Worm (Caenorhabditis elegans) whole organism, L4 larva: ENCODE results near the gene srsx-11.

ENCODE experiments used
- F10B5.3 ChIP-seq: sonication (generic microtip); optimal IDR thresholded peaks from 2 replicates; lab custom pipeline; 2016; ENCODE audit warnings: mild to moderate bottlenecking, missing genetic modification characterization, missing compliant biosample characterization
- F37D6.2 ChIP-seq: sonication (generic microtip); optimal IDR thresholded peaks from 2 replicates; lab custom pipeline; 2016; ENCODE audit warnings: mild to moderate bottlenecking, missing genetic modification characterization, missing compliant biosample characterization
- Y48G9A.11 ChIP-seq: fragments of 200-800 bp; sonication (Bioruptor generic); IDR thresholded peaks from 2 replicates; pipeline ENCODE4 v1.3.6; 2022; ENCODE audit warnings: missing genetic modification reagents, missing genetic modification characterization, missing compliant biosample characterization
- Y75B8A.6 ChIP-seq: fragments of 200-800 bp; sonication (Bioruptor generic); IDR thresholded peaks from 2 replicates; pipeline ENCODE4 v1.3.6; 2022; ENCODE audit warnings: missing genetic modification reagents, missing genetic modification characterization, missing compliant biosample characterization
- ZK337.2 ChIP-seq: fragments of 200-800 bp; sonication (Bioruptor generic); IDR thresholded peaks from 2 replicates; pipeline ENCODE4 v1.3.6; 2022; ENCODE audit warnings: missing genetic modification reagents, missing genetic modification characterization, missing compliant biosample characterization
- arid-1 ChIP-seq: fragments of 200-800 bp; sonication (Bioruptor generic); conservative IDR thresholded peaks from 2 replicates; pipeline ENCODE4 v1.3.6; 2022; ENCODE audit warnings: missing genetic modification reagents, missing genetic modification characterization, missing compliant biosample characterization
- ceh-32 ChIP-seq: sonication (generic microtip); optimal IDR thresholded peaks from 2 replicates; lab custom pipeline; 2016; ENCODE audit warnings: mild to moderate bottlenecking, missing genetic modification characterization, missing compliant biosample characterization; ENCODE audit not compliant: poor library complexity
- ces-1 ChIP-seq: fragments of 150-350 bp; sonication (generic microtip); optimal IDR thresholded peaks from 4 replicates; lab custom pipeline; 2014; ENCODE audit warnings: missing biosample characterization, missing genetic modification reagents, missing genetic modification characterization
- ctbp-1 ChIP-seq: fragments of 200-800 bp; sonication (Bioruptor generic); IDR thresholded peaks from 2 replicates; pipeline ENCODE4 v1.3.6; 2022; ENCODE audit warnings: missing genetic modification reagents, missing genetic modification characterization, missing compliant biosample characterization
- duxl-1 ChIP-seq: sonication (generic microtip); optimal IDR thresholded peaks from 2 replicates; lab custom pipeline; 2016; ENCODE audit warnings: mild to moderate bottlenecking, missing genetic modification characterization, moderate library complexity, missing compliant biosample characterization; ENCODE audit not compliant: poor library complexity
- dve-1 ChIP-seq: sonication (generic microtip); optimal IDR thresholded peaks from 2 replicates; lab custom pipeline; 2017; ENCODE audit warnings: antibody characterized with exemption, mild to moderate bottlenecking, missing genetic modification characterization, missing compliant biosample characterization; ENCODE audit not compliant: insufficient read depth
- egl-27 ChIP-seq: sonication (generic microtip); optimal IDR thresholded peaks from 3 replicates; lab custom pipeline; 2017; ENCODE audit warnings: missing biosample characterization, missing genetic modification reagents, missing genetic modification characterization
- egl-43 ChIP-seq: fragments of 200-800 bp; sonication (Bioruptor generic); IDR thresholded peaks from 2 replicates; pipeline ENCODE4 v1.3.6; 2022; ENCODE audit warnings: missing genetic modification reagents, missing genetic modification characterization, missing compliant biosample characterization
- fos-1 ChIP-seq: fragments of 150-350 bp; optimal IDR thresholded peaks from 2 replicates; lab custom pipeline; 2014; ENCODE audit warnings: missing biosample characterization, missing genetic modification characterization
- hlh-30 ChIP-seq: sonication (generic microtip); optimal IDR thresholded peaks from 2 replicates; lab custom pipeline; 2017; ENCODE audit warnings: antibody characterized with exemption, mild to moderate bottlenecking, missing genetic modification characterization, missing compliant biosample characterization; ENCODE audit not compliant: insufficient read depth
- jun-1 ChIP-seq: fragments of 150-350 bp; optimal IDR thresholded peaks from 2 replicates; lab custom pipeline; 2014; ENCODE audit warnings: missing biosample characterization, missing genetic modification reagents, missing genetic modification characterization
- lin-1 ChIP-seq: fragments of 200-800 bp; sonication (Bioruptor generic); IDR thresholded peaks from 2 replicates; pipeline ENCODE4 v1.3.6; 2022; ENCODE audit warnings: missing genetic modification reagents, missing genetic modification characterization, missing compliant biosample characterization
- lin-15B ChIP-seq: fragments of 150-350 bp; sonication (generic microtip); optimal IDR thresholded peaks from 3 replicates; lab custom pipeline; 2014; ENCODE audit warnings: missing biosample characterization, missing genetic modification characterization
- madf-9 ChIP-seq: fragments of 200-800 bp; sonication (Bioruptor generic); conservative IDR thresholded peaks from 2 replicates; pipeline ENCODE4 v1.3.6; 2022; ENCODE audit warnings: missing genetic modification reagents, missing genetic modification characterization, missing compliant biosample characterization
- mdl-1 ChIP-seq, 2 experiments: fragments of 150-350 bp in 1 of 2; sonication (generic microtip) in 1 of 2; optimal IDR thresholded peaks; 2 replicates each; lab custom pipeline; 2014 to 2017; ENCODE audit warnings: missing biosample characterization in 2 of 2, missing genetic modification characterization in 2 of 2
- mdt-29 ChIP-seq: fragments of 200-800 bp; sonication (Bioruptor generic); IDR thresholded peaks from 2 replicates; pipeline ENCODE4 v1.3.6; 2022; ENCODE audit warnings: missing genetic modification reagents, missing genetic modification characterization, missing compliant biosample characterization
- mxl-3 ChIP-seq: fragments of 200-800 bp; sonication (Bioruptor generic); optimal IDR thresholded peaks from 2 replicates; lab custom pipeline; 2018; ENCODE audit warnings: mild to moderate bottlenecking, missing genetic modification characterization, missing compliant biosample characterization
- nhr-28 ChIP-seq: fragments of 150-350 bp; optimal IDR thresholded peaks from 2 replicates; lab custom pipeline; 2014; ENCODE audit warnings: missing biosample characterization, missing genetic modification characterization
- nhr-42 ChIP-seq: fragments of 200-800 bp; sonication (Bioruptor generic); IDR thresholded peaks from 2 replicates; pipeline ENCODE4 v1.3.6; 2022; ENCODE audit warnings: missing genetic modification characterization, missing compliant biosample characterization
- php-3 ChIP-seq: fragments of 200-800 bp; sonication (Bioruptor generic); IDR thresholded peaks from 2 replicates; pipeline ENCODE4 v1.3.6; 2022; ENCODE audit warnings: missing genetic modification reagents, missing genetic modification characterization, missing compliant biosample characterization
- pqm-1 ChIP-seq: sonication (generic microtip); optimal IDR thresholded peaks from 2 replicates; lab custom pipeline; 2017; ENCODE audit warnings: missing biosample characterization, missing genetic modification characterization
- sdz-12 ChIP-seq: fragments of 200-800 bp; sonication (Bioruptor generic); optimal IDR thresholded peaks from 2 replicates; lab custom pipeline; 2018; ENCODE audit warnings: mild to moderate bottlenecking, missing genetic modification characterization, missing compliant biosample characterization
- skn-1 ChIP-seq: fragments of 150-350 bp; optimal IDR thresholded peaks from 2 replicates; lab custom pipeline; 2014; ENCODE audit warnings: missing biosample characterization, missing genetic modification characterization
- snpc-4 ChIP-seq: fragments of 150-350 bp; optimal IDR thresholded peaks from 2 replicates; lab custom pipeline; 2014; ENCODE audit warnings: missing biosample characterization, missing genetic modification characterization
- tag-97 ChIP-seq: fragments of 200-800 bp; sonication (Bioruptor generic); IDR thresholded peaks from 2 replicates; pipeline ENCODE4 v1.3.6; 2022; ENCODE audit warnings: missing genetic modification characterization, missing compliant biosample characterization
- unc-130 ChIP-seq: sonication (generic microtip); optimal IDR thresholded peaks from 2 replicates; lab custom pipeline; 2016; ENCODE audit warnings: missing genetic modification reagents, missing genetic modification characterization, missing compliant biosample characterization
- unc-62 ChIP-seq, 3 experiments: fragments of 150-350 bp in 1 of 3; sonication (generic microtip); optimal IDR thresholded peaks in 2 of 3; peaks in 1 of 3; 1 replicate in 1 of 3; 2 replicates in 2 of 3; lab custom pipeline; 2014 to 2017; ENCODE audit warnings: missing biosample characterization in 3 of 3, missing genetic modification characterization in 3 of 3, missing genetic modification reagents in 3 of 3, missing genotype in 1 of 3
- zfp-3 ChIP-seq: fragments of 200-800 bp; sonication (Bioruptor generic); conservative IDR thresholded peaks from 2 replicates; pipeline ENCODE4 v1.3.6; 2022; ENCODE audit warnings: missing genetic modification reagents, missing genetic modification characterization, missing compliant biosample characterization
- ztf-7 ChIP-seq: fragments of 150-350 bp; optimal IDR thresholded peaks from 2 replicates; lab custom pipeline; 2014; ENCODE audit warnings: missing biosample characterization, missing genetic modification characterization

The srsx-11 gene

ce11 chrV:4948635-4949034, 30.3 kb downstream of the srsx-11 start, which contains the start of gene str-209:
Gene str-209, plus strand, starts transcription at chrV:4948935.
- TF ChIP-seq jun-1 (no peak), F37D6.2 (no peak), ces-1 (no peak), nhr-42 (no peak), dve-1 (no peak), ZK337.2 (GFP tag; lab: Robert Waterston, UW) (no peak), egl-27 (tag; lab: Kevin White, UChicago) (no peak), snpc-4 (tag; lab: Kevin White, UChicago) (no peak), F10B5.3 (tag; lab: Kevin White, UChicago) (no peak), mdl-1 (tag; optimal IDR thresholded peaks at IDR 0.05; lab: Kevin White, UChicago) (no peak), tag-97 (no peak), lin-1 (GFP tag; lab: Robert Waterston, UW) (no peak), madf-9 (no peak), ztf-7 (no peak), skn-1 (tag; lab: Kevin White, UChicago) (no peak), ceh-32 (tag; lab: Kevin White, UChicago) (no peak), egl-43 (GFP tag; lab: Robert Waterston, UW) (no peak), php-3 (GFP tag; lab: Robert Waterston, UW) (no peak), unc-130 (no peak), Y75B8A.6 (GFP tag; lab: Robert Waterston, UW) (no peak)

- no peak for TF ChIP-seq arid-1
- TF ChIP-seq hlh-30 (tag; lab: Kevin White, UChicago), result no peak
- TF ChIP-seq nhr-28 (tag; lab: Kevin White, UChicago), result no peak
- no peak for TF ChIP-seq ctbp-1 (GFP tag; lab: Robert Waterston, UW)
Measured at ce11 chrV:4944219-4944618, 34.7 kb downstream of the srsx-11 start, which contains the start of gene str-211. Gene str-211, minus strand, starts transcription at chrV:4944319.

- TF ChIP-seq unc-62 (GFP tag; optimal IDR thresholded peaks at IDR 0.05 in 1 of 2; lab: Kevin White, UChicago), result peak in 1 of 2 experiments; percentile 95
- TF ChIP-seq unc-62 (tag; optimal IDR thresholded peaks at IDR 0.05; lab: Kevin White, UChicago), result no peak
- TF ChIP-seq nhr-42, result no peak
Measured at ce11 chrV:4937337-4937736, 41.6 kb downstream of the srsx-11 start.

ce11 chrV:4935096-4935495, 43.9 kb downstream of the srsx-11 start:
- TF ChIP-seq mdt-29 (GFP tag; lab: Robert Waterston, UW) (no peak), pqm-1 (tag; lab: Kevin White, UChicago) (peak; percentile 68), fos-1 (no peak), lin-15B (tag; lab: Kevin White, UChicago) (no peak)
- TF ChIP-seq, all 104 proteins: peak for 1

- TF ChIP-seq madf-9 (no peak), duxl-1 (tag; lab: Kevin White, UChicago) (no peak)
Measured at ce11 chrV:4934406-4934805, 44.6 kb downstream of the srsx-11 start, which contains the start of gene catp-2. Gene catp-2, plus strand, starts transcription at chrV:4934706.

- no peak for TF ChIP-seq sdz-12 (GFP tag; lab: Kevin White, UChicago)
- TF ChIP-seq unc-62 (GFP tag; optimal IDR thresholded peaks at IDR 0.05 in 1 of 2; lab: Kevin White, UChicago), result peak in 1 of 2 experiments; percentile 98
- TF ChIP-seq unc-62 (tag; optimal IDR thresholded peaks at IDR 0.05; lab: Kevin White, UChicago), result no peak
- TF ChIP-seq arid-1, result no peak
- TF ChIP-seq Y48G9A.11, result no peak
- no peak for TF ChIP-seq zfp-3 (GFP tag; lab: Robert Waterston, UW)
- no peak for TF ChIP-seq mdt-29 (GFP tag; lab: Robert Waterston, UW)
- no peak for TF ChIP-seq mxl-3 (GFP tag; lab: Kevin White, UChicago)
- TF ChIP-seq, all 104 proteins: peak for 1
Measured at ce11 chrV:4933268-4933667, 45.7 kb downstream of the srsx-11 start.
